Worm (Caenorhabditis elegans): ENCODE measurements around the gene tmem-131.
A peak's percentile ranks its signal among the peaks of the same experiment; 100 is the strongest.

The tmem-131 gene

ce11 chrIII:5018116-5018689 is 20.2 kb upstream of the tmem-131 start, which contains the start of gene wip-1 (continued):
- TF ChIP-seq nhr-41 (GFP tag; IDR thresholded peaks at IDR 0.05): peak; percentile 79; the same call in 1 of the 2 replicates
- peak; percentile 95 for TF ChIP-seq jun-1 (tag; optimal IDR thresholded peaks at IDR 0.05)
- TF ChIP-seq ztf-7 (tag; optimal IDR thresholded peaks at IDR 0.05): peak; percentile 93
- TF ChIP-seq snpc-1.2 (GFP tag; IDR thresholded peaks at IDR 0.05): peak; percentile 78
- TF ChIP-seq nhr-10 (tag; optimal IDR thresholded peaks at IDR 0.05): peak; percentile 44
- peak; percentile 84; the same call in 1 of the 2 replicates for TF ChIP-seq Y105C5A.15 (GFP tag; IDR thresholded peaks at IDR 0.05)
- TF ChIP-seq cey-2 (tag; optimal IDR thresholded peaks at IDR 0.05; ENCODE audit: borderline replicate concordance, insufficient read depth): peak; percentile 57
- TF ChIP-seq Y75B8A.6 (GFP tag; IDR thresholded peaks at IDR 0.05): no peak
- TF ChIP-seq F10B5.3 (tag; optimal IDR thresholded peaks at IDR 0.05): peak; percentile 93
- TF ChIP-seq lin-13 (GFP tag; optimal IDR thresholded peaks at IDR 0.05): peak; percentile 97
- TF ChIP-seq zfp-2 (tag; optimal IDR thresholded peaks at IDR 0.05): peak; percentile 85
- peak; percentile 65 for TF ChIP-seq lin-15B (tag; optimal IDR thresholded peaks at IDR 0.05)
- TF ChIP-seq spr-3 (GFP tag; optimal IDR thresholded peaks at IDR 0.05): peak; percentile 89
- peak; percentile 53 for TF ChIP-seq nhr-76 (tag; optimal IDR thresholded peaks at IDR 0.05)
- TF ChIP-seq skn-1 (tag; optimal IDR thresholded peaks at IDR 0.05): no peak
- peak; percentile 95 for TF ChIP-seq daf-19 (GFP tag; conservative IDR thresholded peaks at IDR 0.05)
- TF ChIP-seq nhr-6 (tag; optimal IDR thresholded peaks at IDR 0.05): peak; percentile 95
- peak; percentile 11 for TF ChIP-seq gei-8 (GFP tag; optimal IDR thresholded peaks at IDR 0.05)
- peak; percentile 96 for TF ChIP-seq spr-1 (tag; optimal IDR thresholded peaks at IDR 0.05)
- TF ChIP-seq ceh-44 (GFP tag; IDR thresholded peaks at IDR 0.05): peak; percentile 46; the same call in 1 of the 2 replicates
- TF ChIP-seq F26F4.8 (GFP tag; conservative IDR thresholded peaks at IDR 0.05): no peak
- peak; percentile 83 for TF ChIP-seq Y48G9A.11 (GFP tag; IDR thresholded peaks at IDR 0.05)
- peak; percentile 91 for TF ChIP-seq nhr-48 (tag; optimal IDR thresholded peaks at IDR 0.05)
- TF ChIP-seq lim-7 (GFP tag; IDR thresholded peaks at IDR 0.05): peak; percentile 76
- peak; percentile 97 for TF ChIP-seq mxl-3 (GFP tag; optimal IDR thresholded peaks at IDR 0.05)
- TF ChIP-seq tra-1 (GFP tag; IDR thresholded peaks at IDR 0.05): peak; percentile 93
- TF ChIP-seq rbr-2 (tag; optimal IDR thresholded peaks at IDR 0.05): peak; percentile 98
- TF ChIP-seq mdt-29 (GFP tag; IDR thresholded peaks at IDR 0.05): peak; percentile 82
- TF ChIP-seq pha-4 (GFP tag; IDR thresholded peaks at IDR 0.05): peak; percentile 96
- TF ChIP-seq pha-4 (tag; optimal IDR thresholded peaks at IDR 0.05): peak; percentile 73
- peak; percentile 19 for TF ChIP-seq unc-39 (tag; optimal IDR thresholded peaks at IDR 0.05)
- peak; percentile 96 for TF ChIP-seq ctbp-1 (GFP tag; IDR thresholded peaks at IDR 0.05)

ce11 chrIII:5017550-5017949 is 19.6 kb upstream of the tmem-131 start, which contains the start of gene larp-1:
Gene larp-1, minus strand, starts transcription at chrIII:5017650.
- TF ChIP-seq D1046.2 (GFP tag; IDR thresholded peaks at IDR 0.05) (no peak), gei-8 (GFP tag; optimal IDR thresholded peaks at IDR 0.05) (no peak), daf-8 (GFP tag; IDR thresholded peaks at IDR 0.05) (no peak), zip-11 (GFP tag; IDR thresholded peaks at IDR 0.05) (no peak)

- TF ChIP-seq F44E2.7 (GFP tag; IDR thresholded peaks at IDR 0.05) (no peak), T26A8.4 (GFP tag; IDR thresholded peaks at IDR 0.05) (peak; percentile 75), ceh-28 (tag; optimal IDR thresholded peaks at IDR 0.05) (peak; percentile 65), lin-15B (tag; optimal IDR thresholded peaks at IDR 0.05) (no peak), snpc-1.2 (GFP tag; IDR thresholded peaks at IDR 0.05) (no peak), arid-1 (GFP tag; conservative IDR thresholded peaks at IDR 0.05) (0 out of 2 replicates have a peak, but pooled peaks have one; percentile 15), Y5F2A.4 (GFP tag; optimal IDR thresholded peaks at IDR 0.05) (no peak), daf-8 (GFP tag; IDR thresholded peaks at IDR 0.05) (no peak), nhr-10 (tag; optimal IDR thresholded peaks at IDR 0.05) (peak; percentile 69), mes-2 (tag; optimal IDR thresholded peaks at IDR 0.05; ENCODE audit: poor library complexity, severe bottlenecking) (peak; percentile 75), hlh-30 (tag; optimal IDR thresholded peaks at IDR 0.05; ENCODE audit: insufficient read depth) (peak; percentile 82), ZK546.5 (tag; optimal IDR thresholded peaks at IDR 0.05) (no peak), unc-62 (GFP tag; optimal IDR thresholded peaks at IDR 0.05 in 1 of 2) (peak in 1 of 2 experiments; percentile 99), unc-62 (tag; optimal IDR thresholded peaks at IDR 0.05) (no peak), spr-3 (GFP tag; optimal IDR thresholded peaks at IDR 0.05) (no peak), egl-43 (GFP tag; IDR thresholded peaks at IDR 0.05) (no peak; the same call in none of the 2 replicates), zfp-2 (tag; optimal IDR thresholded peaks at IDR 0.05) (no peak), ceh-82 (tag; optimal IDR thresholded peaks at IDR 0.05) (no peak), duxl-1 (tag; optimal IDR thresholded peaks at IDR 0.05; ENCODE audit: poor library complexity) (no peak)
Measured at ce11 chrIII:5013915-5014346, 16.0 kb upstream of the tmem-131 start.
